Worm (Caenorhabditis elegans) whole organism, L3 larva: ENCODE results near the gene F59B2.12.
A peak's percentile ranks its signal among the peaks of the same experiment; 100 is the strongest.

ENCODE experiments used
- R02D3.7 ChIP-seq: fragments of 150-350 bp; optimal IDR thresholded peaks from 2 replicates; lab custom pipeline; 2014; ENCODE audit warnings: missing biosample characterization, missing genetic modification characterization
- ZK546.5 ChIP-seq: sonication (generic microtip); optimal IDR thresholded peaks from 2 replicates; lab custom pipeline; 2017; ENCODE audit warnings: missing biosample characterization, missing genetic modification characterization
- aly-2 ChIP-seq: fragments of 150-350 bp; optimal IDR thresholded peaks from 2 replicates; lab custom pipeline; 2014; ENCODE audit warnings: missing biosample characterization, missing genetic modification characterization
- ama-1 ChIP-seq: fragments of 150-350 bp; optimal IDR thresholded peaks from 2 replicates; lab custom pipeline; 2018
- ceh-16 ChIP-seq: sonication (generic microtip); optimal IDR thresholded peaks from 2 replicates; lab custom pipeline; 2017; ENCODE audit warnings: missing biosample characterization, missing genetic modification characterization
- ceh-28 ChIP-seq: fragments of 150-350 bp; optimal IDR thresholded peaks from 2 replicates; lab custom pipeline; 2014; ENCODE audit warnings: missing biosample characterization, missing genetic modification reagents, missing genetic modification characterization
- ceh-82 ChIP-seq: fragments of 150-350 bp; optimal IDR thresholded peaks from 2 replicates; lab custom pipeline; 2014; ENCODE audit warnings: missing biosample characterization, missing genetic modification characterization
- ceh-9 ChIP-seq: sonication (generic microtip); optimal IDR thresholded peaks from 2 replicates; lab custom pipeline; 2018; ENCODE audit warnings: missing biosample characterization, missing genetic modification characterization
- daf-12 ChIP-seq: fragments of 150-350 bp; optimal IDR thresholded peaks from 2 replicates; lab custom pipeline; 2014; ENCODE audit warnings: missing biosample characterization, missing genetic modification reagents, missing genetic modification characterization
- egl-27 ChIP-seq: sonication (generic microtip); optimal IDR thresholded peaks from 4 replicates; lab custom pipeline; 2017; ENCODE audit warnings: missing biosample characterization, missing genetic modification reagents, missing genetic modification characterization
- egl-5 ChIP-seq: fragments of 150-350 bp; optimal IDR thresholded peaks from 2 replicates; lab custom pipeline; 2017; ENCODE audit warnings: missing biosample characterization, missing genetic modification reagents, missing genetic modification characterization, inconsistent platforms
- elt-1 ChIP-seq: fragments of 150-350 bp; optimal IDR thresholded peaks from 2 replicates; lab custom pipeline; 2014; ENCODE audit warnings: missing biosample characterization, missing genetic modification characterization
- elt-2 ChIP-seq: sonication (generic microtip); optimal IDR thresholded peaks from 2 replicates; lab custom pipeline; 2016; ENCODE audit warnings: missing genetic modification reagents, mild to moderate bottlenecking, missing genetic modification characterization, missing compliant biosample characterization
- elt-3 ChIP-seq, 3 experiments: fragments of 150-350 bp in 1 of 3; sonication (generic microtip) in 2 of 3; optimal IDR thresholded peaks; 2 replicates in 2 of 3; 4 replicates in 1 of 3; lab custom pipeline; 2014 to 2017; ENCODE audit warnings: missing biosample characterization in 3 of 3, missing genetic modification characterization in 3 of 3
- eor-1 ChIP-seq, 2 experiments: fragments of 150-350 bp; optimal IDR thresholded peaks; 2 replicates each; lab custom pipeline; 2014 to 2018; ENCODE audit warnings: missing biosample characterization in 2 of 2, missing genetic modification characterization in 2 of 2
- fkh-10 ChIP-seq: sonication (generic microtip); optimal IDR thresholded peaks from 2 replicates; lab custom pipeline; 2017; ENCODE audit warnings: missing biosample characterization, missing genetic modification reagents, missing genetic modification characterization
- fkh-2 ChIP-seq: fragments of 150-350 bp; optimal IDR thresholded peaks from 2 replicates; lab custom pipeline; 2014; ENCODE audit warnings: missing biosample characterization, missing genetic modification reagents, missing genetic modification characterization
- fos-1 ChIP-seq: fragments of 150-350 bp; optimal IDR thresholded peaks from 2 replicates; lab custom pipeline; 2014; ENCODE audit warnings: missing biosample characterization, missing genetic modification characterization
- hmg-11 ChIP-seq: sonication (generic microtip); optimal IDR thresholded peaks from 2 replicates; lab custom pipeline; 2016; ENCODE audit warnings: missing genetic modification characterization, missing compliant biosample characterization
- jun-1 ChIP-seq: fragments of 150-350 bp; optimal IDR thresholded peaks from 2 replicates; lab custom pipeline; 2014; ENCODE audit warnings: missing biosample characterization, missing genetic modification reagents, missing genetic modification characterization
- lin-15B ChIP-seq: fragments of 150-350 bp; optimal IDR thresholded peaks from 2 replicates; lab custom pipeline; 2014; ENCODE audit warnings: missing biosample characterization, missing genetic modification characterization
- lin-39 ChIP-seq: fragments of 150-350 bp; optimal IDR thresholded peaks from 2 replicates; lab custom pipeline; 2018; ENCODE audit warnings: missing biosample characterization, missing genetic modification reagents, missing genetic modification characterization
- lsy-12 ChIP-seq: sonication (generic microtip); optimal IDR thresholded peaks from 2 replicates; lab custom pipeline; 2016; ENCODE audit warnings: mild to moderate bottlenecking, missing genetic modification characterization, missing compliant biosample characterization
- mdl-1 ChIP-seq: fragments of 150-350 bp; optimal IDR thresholded peaks from 2 replicates; lab custom pipeline; 2014; ENCODE audit warnings: missing biosample characterization, missing genetic modification characterization
- mml-1 ChIP-seq: fragments of 150-350 bp; sonication (generic microtip); optimal IDR thresholded peaks from 3 replicates; lab custom pipeline; 2014; ENCODE audit warnings: missing biosample characterization, missing genetic modification characterization
- nfya-1 ChIP-seq: sonication (generic microtip); optimal IDR thresholded peaks from 2 replicates; lab custom pipeline; 2017; ENCODE audit warnings: missing genetic modification characterization, mild to moderate bottlenecking, missing compliant biosample characterization, antibody characterized with exemption, moderate library complexity; ENCODE audit not compliant: insufficient read depth
- nhr-11 ChIP-seq: fragments of 150-350 bp; optimal IDR thresholded peaks from 2 replicates; lab custom pipeline; 2014; ENCODE audit warnings: missing biosample characterization, missing genetic modification characterization
- nhr-12 ChIP-seq: fragments of 150-350 bp; optimal IDR thresholded peaks from 2 replicates; lab custom pipeline; 2014; ENCODE audit warnings: missing biosample characterization, missing genetic modification characterization
- nhr-23 ChIP-seq: fragments of 150-350 bp; optimal IDR thresholded peaks from 2 replicates; lab custom pipeline; 2014; ENCODE audit warnings: missing biosample characterization, missing genetic modification reagents, missing genetic modification characterization
- nhr-237 ChIP-seq: fragments of 150-350 bp; optimal IDR thresholded peaks from 2 replicates; lab custom pipeline; 2014; ENCODE audit warnings: missing biosample characterization, missing genetic modification characterization
- nhr-25 ChIP-seq: sonication (generic microtip); optimal IDR thresholded peaks from 2 replicates; lab custom pipeline; 2017; ENCODE audit warnings: missing biosample characterization, missing genetic modification characterization
- nhr-28 ChIP-seq: fragments of 150-350 bp; optimal IDR thresholded peaks from 2 replicates; lab custom pipeline; 2014; ENCODE audit warnings: missing biosample characterization, missing genetic modification characterization
- nhr-43 ChIP-seq: sonication (generic microtip); optimal IDR thresholded peaks from 2 replicates; lab custom pipeline; 2016; ENCODE audit warnings: mild to moderate bottlenecking, missing genetic modification characterization, missing compliant biosample characterization; ENCODE audit not compliant: poor library complexity, severe bottlenecking
- nhr-67 ChIP-seq: fragments of 150-350 bp; optimal IDR thresholded peaks from 2 replicates; lab custom pipeline; 2014; ENCODE audit warnings: missing biosample characterization, missing genetic modification characterization
- nhr-76 ChIP-seq: fragments of 150-350 bp; sonication (generic microtip); optimal IDR thresholded peaks from 5 replicates; lab custom pipeline; 2014; ENCODE audit warnings: missing biosample characterization, missing genetic modification characterization
- nhr-77 ChIP-seq: fragments of 150-350 bp; optimal IDR thresholded peaks from 2 replicates; lab custom pipeline; 2014; ENCODE audit warnings: missing biosample characterization, missing genetic modification characterization
- pha-4 ChIP-seq: fragments of 150-350 bp; optimal IDR thresholded peaks from 2 replicates; lab custom pipeline; 2014; ENCODE audit warnings: missing biosample characterization, missing genetic modification reagents, missing genetic modification characterization
- pqm-1 ChIP-seq: fragments of 150-350 bp; optimal IDR thresholded peaks from 2 replicates; lab custom pipeline; 2017; ENCODE audit warnings: missing biosample characterization, missing genetic modification characterization, inconsistent platforms
- sea-2 ChIP-seq: fragments of 150-350 bp; sonication (generic microtip); optimal IDR thresholded peaks from 4 replicates; lab custom pipeline; 2014; ENCODE audit warnings: missing biosample characterization, missing genetic modification reagents, missing genetic modification characterization
- skn-1 ChIP-seq: fragments of 150-350 bp; optimal IDR thresholded peaks from 2 replicates; lab custom pipeline; 2014; ENCODE audit warnings: missing biosample characterization, missing genetic modification characterization
- snpc-4 ChIP-seq: fragments of 150-350 bp; optimal IDR thresholded peaks from 2 replicates; lab custom pipeline; 2014; ENCODE audit warnings: missing biosample characterization, missing genetic modification characterization
- tbx-2 ChIP-seq: sonication (generic microtip); optimal IDR thresholded peaks from 2 replicates; lab custom pipeline; 2016; ENCODE audit warnings: mild to moderate bottlenecking, missing genetic modification characterization, missing compliant biosample characterization
- unc-39 ChIP-seq: sonication (generic microtip); optimal IDR thresholded peaks from 4 replicates; lab custom pipeline; 2017; ENCODE audit warnings: missing biosample characterization, missing genetic modification characterization
- unc-62 ChIP-seq: fragments of 150-350 bp; sonication (generic microtip); optimal IDR thresholded peaks from 4 replicates; lab custom pipeline; 2014; ENCODE audit warnings: missing biosample characterization, missing genetic modification reagents, missing genetic modification characterization
- zag-1 ChIP-seq: fragments of 150-350 bp; optimal IDR thresholded peaks from 2 replicates; lab custom pipeline; 2014; ENCODE audit warnings: missing biosample characterization, missing genetic modification characterization
- ztf-11 ChIP-seq: fragments of 150-350 bp; optimal IDR thresholded peaks from 2 replicates; lab custom pipeline; 2014; ENCODE audit warnings: missing biosample characterization, missing genetic modification characterization
- ztf-4 ChIP-seq: fragments of 150-350 bp; optimal IDR thresholded peaks from 2 replicates; lab custom pipeline; 2014; ENCODE audit warnings: missing biosample characterization, missing genetic modification characterization

F59B2.12 gene

DNA sequence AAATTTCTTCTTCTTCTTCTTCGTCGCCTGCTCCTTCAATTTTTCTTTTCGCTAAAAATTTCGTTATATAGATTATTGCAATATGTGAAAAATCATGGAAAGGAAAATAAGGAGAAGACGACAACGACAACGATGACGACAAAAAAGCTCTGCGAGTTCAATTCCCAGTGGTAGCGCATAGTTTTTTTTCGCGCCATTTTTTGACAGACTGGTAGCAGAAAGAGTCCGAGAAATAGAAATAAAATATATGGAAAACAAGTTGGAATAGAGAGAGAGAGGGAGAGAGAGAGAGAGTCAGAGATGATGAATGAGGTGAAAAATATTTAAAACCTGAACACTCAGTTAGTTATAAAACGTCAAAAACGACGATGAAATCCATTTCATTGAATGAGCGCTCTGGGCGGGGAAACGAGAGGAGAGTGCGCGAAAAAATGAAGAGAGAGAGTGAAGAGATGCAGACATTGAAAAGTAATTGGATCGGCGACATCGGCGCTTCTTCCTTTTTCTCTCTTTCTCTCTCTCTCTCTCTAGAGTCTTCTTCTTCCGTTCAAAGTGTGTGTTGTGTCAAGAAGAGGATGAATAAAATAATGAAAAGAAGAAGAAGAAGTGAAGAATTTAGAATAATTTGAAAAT is 35.4 kb upstream of the F59B2.12 start, which contains the start of gene pde-2:
Gene pde-2 (minus strand): TSS at position 51 of the 633 bp plus-strand sequence.
- no peak for TF ChIP-seq elt-1 (tag; lab: Kevin White, UChicago)
- TF ChIP-seq nhr-67 (tag; lab: Kevin White, UChicago), result no peak
- TF ChIP-seq nhr-77 (tag; lab: Kevin White, UChicago), result no peak
- no peak for TF ChIP-seq sea-2
- TF ChIP-seq lin-39 (tag; lab: Kevin White, UChicago), result no peak
- peak; percentile 18 for TF ChIP-seq egl-5 (tag; lab: Kevin White, UChicago)
- TF ChIP-seq nhr-76, result no peak
- TF ChIP-seq pha-4 (tag; lab: Kevin White, UChicago), result peak; percentile 61
- TF ChIP-seq ceh-82, result no peak
- peak; percentile 31 for TF ChIP-seq lin-15B (tag; lab: Kevin White, UChicago)
- no peak for TF ChIP-seq ceh-16 (tag; lab: Kevin White, UChicago)
- peak; percentile 15 for TF ChIP-seq lsy-12 (tag; lab: Kevin White, UChicago)
- TF ChIP-seq jun-1, result no peak
- no peak for TF ChIP-seq daf-12 (tag; lab: Kevin White, UChicago)
- TF ChIP-seq mdl-1 (tag; lab: Kevin White, UChicago), result no peak
- no peak for TF ChIP-seq elt-3 (tag; optimal IDR thresholded peaks at IDR 0.05; lab: Kevin White, UChicago)
- TF ChIP-seq nhr-25 (tag; lab: Kevin White, UChicago), result peak; percentile 38
- TF ChIP-seq egl-27 (tag; lab: Kevin White, UChicago), result no peak
- TF ChIP-seq fkh-2 (tag; lab: Kevin White, UChicago), result no peak
- TF ChIP-seq unc-39 (tag; lab: Kevin White, UChicago), result no peak
- peak; percentile 46 for TF ChIP-seq nhr-43
- no peak for TF ChIP-seq ztf-4 (tag; lab: Kevin White, UChicago)
- no peak for TF ChIP-seq elt-2 (tag; lab: Kevin White, UChicago)
- no peak for TF ChIP-seq ceh-9 (tag; lab: Kevin White, UChicago)
- no peak for TF ChIP-seq unc-62
- no peak for TF ChIP-seq zag-1 (tag; lab: Kevin White, UChicago)
- TF ChIP-seq skn-1, result no peak
- TF ChIP-seq eor-1 (tag; optimal IDR thresholded peaks at IDR 0.05; lab: Kevin White, UChicago), result no peak
- TF ChIP-seq aly-2 (tag; lab: Kevin White, UChicago), result no peak
- TF ChIP-seq snpc-4, result peak; percentile 23
- peak; percentile 34 for TF ChIP-seq tbx-2 (tag; lab: Kevin White, UChicago)
- peak; percentile 7 for TF ChIP-seq ceh-28 (tag; lab: Kevin White, UChicago)
- TF ChIP-seq ztf-11 (tag; lab: Kevin White, UChicago), result no peak
- no peak for TF ChIP-seq nhr-237 (tag; lab: Kevin White, UChicago)
- peak; percentile 70 for TF ChIP-seq hmg-11
- no peak for TF ChIP-seq nhr-11 (tag; lab: Kevin White, UChicago)
- peak; percentile 79 for TF ChIP-seq nfya-1 (tag; lab: Kevin White, UChicago)
- TF ChIP-seq pqm-1 (tag; lab: Kevin White, UChicago), result no peak
- no peak for TF ChIP-seq ZK546.5 (tag; lab: Kevin White, UChicago)
- no peak for TF ChIP-seq mml-1 (tag; lab: Kevin White, UChicago)
- TF ChIP-seq nhr-12 (tag; lab: Kevin White, UChicago), result no peak
- TF ChIP-seq ama-1 (lab: Kevin White, UChicago), result peak; percentile 67
- TF ChIP-seq nhr-23 (tag; lab: Kevin White, UChicago), result peak; percentile 25
- TF ChIP-seq R02D3.7 (tag; lab: Kevin White, UChicago), result no peak
- no peak for TF ChIP-seq fos-1 (tag; lab: Kevin White, UChicago)
- TF ChIP-seq nhr-28, result no peak
- TF ChIP-seq fkh-10 (GFP tag; lab: Kevin White, UChicago), result peak; percentile 78
